Worm (Caenorhabditis elegans) whole organism, L4 larva: ENCODE data around the gene C44B7.11.

ENCODE experiments used
- fkh-10 ChIP-seq: fragments of 150-350 bp; optimal IDR thresholded peaks from 2 replicates; lab custom pipeline; 2014; ENCODE audit warnings: missing biosample characterization, missing genetic modification reagents, missing genetic modification characterization
- ztf-7 ChIP-seq: fragments of 150-350 bp; optimal IDR thresholded peaks from 2 replicates; lab custom pipeline; 2014; ENCODE audit warnings: missing biosample characterization, missing genetic modification characterization

DNA sequence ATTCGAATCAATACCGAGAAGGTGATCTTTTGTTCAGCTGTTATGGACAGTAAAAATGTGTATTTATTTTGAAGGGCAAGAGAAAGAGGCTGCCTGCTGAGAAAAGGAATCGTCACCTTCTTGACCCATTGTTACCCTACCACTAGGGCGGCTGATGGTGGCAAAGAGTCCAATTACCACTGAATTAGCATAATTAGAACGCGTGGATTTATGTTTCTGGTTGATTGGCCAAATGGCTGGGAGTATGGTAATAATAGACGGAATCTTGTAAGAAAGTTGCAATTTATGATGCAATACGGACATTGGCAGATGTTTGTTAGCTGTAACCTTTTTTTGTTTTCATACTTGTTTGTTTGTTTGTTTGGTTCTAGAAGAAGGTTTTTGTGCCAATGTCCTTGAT lies 42.5 kb upstream of the C44B7.11 start:
- TF ChIP-seq ztf-7 (tag; lab: Kevin White, UChicago), result no peak
- TF ChIP-seq fkh-10 (GFP tag; lab: Kevin White, UChicago), result no peak
